Worm (Caenorhabditis elegans): ENCODE results near the gene K07F5.15.

The K07F5.15 gene

DNA sequence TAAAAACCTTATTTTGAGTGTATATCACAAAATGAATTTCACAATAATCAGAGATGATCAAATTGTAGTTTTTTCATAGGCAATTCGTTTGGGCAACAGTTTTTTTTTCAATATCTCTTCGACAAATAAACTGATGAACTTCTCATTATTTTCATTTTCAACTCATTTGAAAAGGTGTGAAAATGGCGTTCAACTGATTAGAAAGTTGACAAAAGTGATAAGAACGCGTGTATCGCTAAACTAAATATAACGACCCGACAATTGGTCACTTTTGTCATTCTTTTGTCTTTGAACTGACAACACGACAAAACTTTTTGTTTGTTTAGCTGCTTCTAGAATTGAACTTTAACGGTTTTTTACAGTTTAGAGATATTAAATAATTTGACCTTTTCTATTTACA lies 9.9 kb upstream of the K07F5.15 start (continued):
- TF ChIP-seq fos-1 (tag; optimal IDR thresholded peaks at IDR 0.05), result no peak
- TF ChIP-seq nhr-76 (tag; optimal IDR thresholded peaks at IDR 0.05), result no peak
- TF ChIP-seq ctbp-1 (GFP tag; IDR thresholded peaks at IDR 0.05), result no peak
- TF ChIP-seq unc-39 (tag; optimal IDR thresholded peaks at IDR 0.05), result no peak

- TF ChIP-seq lin-39 (tag; optimal IDR thresholded peaks at IDR 0.05) (no peak), mdl-1 (tag; optimal IDR thresholded peaks at IDR 0.05) (no peak), F49E8.2 (tag; optimal IDR thresholded peaks at IDR 0.05; ENCODE audit: borderline replicate concordance) (no peak), fos-1 (tag; optimal IDR thresholded peaks at IDR 0.05) (no peak), ZK337.2 (GFP tag; IDR thresholded peaks at IDR 0.05) (no peak), dmd-6 (GFP tag; IDR thresholded peaks at IDR 0.05) (no peak), lin-1 (GFP tag; IDR thresholded peaks at IDR 0.05) (no peak), F10B5.3 (tag; optimal IDR thresholded peaks at IDR 0.05) (no peak), nhr-11 (tag; optimal IDR thresholded peaks at IDR 0.05) (no peak), Y105C5A.15 (GFP tag; IDR thresholded peaks at IDR 0.05) (no peak)
Observed at ce11 chrIV:9855712-9856111, 9.2 kb upstream of the K07F5.15 start, which contains the start of gene K07F5.12. Gene K07F5.12 (plus strand): TSS chrIV:9856012.

- TF ChIP-seq lin-38 (GFP tag; IDR thresholded peaks at IDR 0.05), result peak; percentile 86
- TF ChIP-seq vab-7 (GFP tag; IDR thresholded peaks at IDR 0.05), result 0 out of 2 replicates have a peak, but pooled peaks have one; percentile 5
- TF ChIP-seq F10B5.3 (tag; optimal IDR thresholded peaks at IDR 0.05), result no peak
- no peak for TF ChIP-seq ceh-82 (tag; optimal IDR thresholded peaks at IDR 0.05)
- TF ChIP-seq lin-13 (GFP tag; optimal IDR thresholded peaks at IDR 0.05), result peak; percentile 30
- TF ChIP-seq gei-8 (GFP tag; optimal IDR thresholded peaks at IDR 0.05), result no peak
- TF ChIP-seq hlh-30 (tag; optimal IDR thresholded peaks at IDR 0.05; ENCODE audit: insufficient read depth), result no peak
- TF ChIP-seq arid-1 (GFP tag; conservative IDR thresholded peaks at IDR 0.05), result no peak
- no peak for TF ChIP-seq daf-16 (GFP tag; optimal IDR thresholded peaks at IDR 0.05)
- TF ChIP-seq daf-16 (tag; optimal IDR thresholded peaks at IDR 0.05), result peak; percentile 12
- TF ChIP-seq nhr-28 (tag; optimal IDR thresholded peaks at IDR 0.05), result peak; percentile 17
- peak; percentile 28 for TF ChIP-seq nhr-77 (tag; optimal IDR thresholded peaks at IDR 0.05)
- no peak for TF ChIP-seq ces-1 (GFP tag; optimal IDR thresholded peaks at IDR 0.05)
- no peak for TF ChIP-seq nhr-25 (tag; optimal IDR thresholded peaks at IDR 0.05; ENCODE audit: borderline replicate concordance, insufficient read depth)
- peak; percentile 55 for TF ChIP-seq dpl-1 (GFP tag; optimal IDR thresholded peaks at IDR 0.05)
- TF ChIP-seq Y48G9A.11 (GFP tag; IDR thresholded peaks at IDR 0.05), result no peak
- peak; percentile 10 for TF ChIP-seq unc-130 (GFP tag; optimal IDR thresholded peaks at IDR 0.05)
- no peak for TF ChIP-seq attf-4 (tag; optimal IDR thresholded peaks at IDR 0.05)
- peak; percentile 88 for TF ChIP-seq mes-2 (tag; optimal IDR thresholded peaks at IDR 0.05; ENCODE audit: poor library complexity, severe bottlenecking)
- no peak for TF ChIP-seq ztf-7 (tag; optimal IDR thresholded peaks at IDR 0.05)
- peak; percentile 7 for TF ChIP-seq T20F7.1 (GFP tag; optimal IDR thresholded peaks at IDR 0.05)
- TF ChIP-seq F44E2.7 (GFP tag; IDR thresholded peaks at IDR 0.05), result no peak
- peak; percentile 20 for TF ChIP-seq dve-1 (tag; optimal IDR thresholded peaks at IDR 0.05; ENCODE audit: insufficient read depth)
- TF ChIP-seq fos-1 (tag; optimal IDR thresholded peaks at IDR 0.05), result no peak
- peak in 1 of 2 experiments; percentile 92 for TF ChIP-seq unc-62 (GFP tag; optimal IDR thresholded peaks at IDR 0.05 in 1 of 2)
- TF ChIP-seq unc-62 (tag; optimal IDR thresholded peaks at IDR 0.05), result no peak
- no peak for TF ChIP-seq lin-1 (GFP tag; IDR thresholded peaks at IDR 0.05)
- peak; percentile 57 for TF ChIP-seq aha-1 (tag)
- no peak for TF ChIP-seq zfp-2 (tag; optimal IDR thresholded peaks at IDR 0.05)
- no peak for TF ChIP-seq lsy-2 (tag; optimal IDR thresholded peaks at IDR 0.05)
- no peak for TF ChIP-seq hif-1 (tag; optimal IDR thresholded peaks at IDR 0.05)
Observed at ce11 chrIV:9857952-9858488, 6.9 kb upstream of the K07F5.15 start, which contains the start of gene npp-1. Gene npp-1 (plus strand): TSS chrIV:9858488.
